Worm (Caenorhabditis elegans) whole organism, L4 larva: Measurements from ENCODE around the gene T28B11.1.

ENCODE experiments used
- F44E2.7 ChIP-seq: fragments of 200-800 bp; sonication (Bioruptor generic); IDR thresholded peaks from 2 replicates; pipeline ENCODE4 v2.1.2; 2022; ENCODE audit warnings: missing genetic modification characterization, missing compliant biosample characterization
- R02D3.7 ChIP-seq: fragments of 150-350 bp; sonication (generic microtip); optimal IDR thresholded peaks from 3 replicates; lab custom pipeline; 2014; ENCODE audit warnings: missing biosample characterization, missing genetic modification characterization
- Y105C5A.15 ChIP-seq: fragments of 200-800 bp; sonication (Bioruptor generic); IDR thresholded peaks from 2 replicates; pipeline ENCODE4 v1.3.6; 2022; ENCODE audit warnings: missing genetic modification characterization, missing compliant biosample characterization
- aha-1 ChIP-seq: fragments of 150-350 bp; peaks from one replicate; lab custom pipeline; 2014; ENCODE audit warnings: missing biosample characterization, missing genetic modification characterization
- arid-1 ChIP-seq: fragments of 200-800 bp; sonication (Bioruptor generic); conservative IDR thresholded peaks from 2 replicates; pipeline ENCODE4 v1.3.6; 2022; ENCODE audit warnings: missing genetic modification reagents, missing genetic modification characterization, missing compliant biosample characterization
- ceh-28 ChIP-seq: fragments of 150-350 bp; optimal IDR thresholded peaks from 2 replicates; lab custom pipeline; 2014; ENCODE audit warnings: missing biosample characterization, missing genetic modification reagents, missing genetic modification characterization
- ceh-44 ChIP-seq: fragments of 200-800 bp; sonication (Bioruptor generic); IDR thresholded peaks from 2 replicates; pipeline ENCODE4 v1.3.6; 2022; ENCODE audit warnings: missing genetic modification reagents, missing genetic modification characterization, missing compliant biosample characterization
- ceh-62 ChIP-seq: sonication (generic microtip); optimal IDR thresholded peaks from 2 replicates; lab custom pipeline; 2017; ENCODE audit warnings: missing biosample characterization, missing genetic modification characterization
- ces-1 ChIP-seq: fragments of 150-350 bp; sonication (generic microtip); optimal IDR thresholded peaks from 4 replicates; lab custom pipeline; 2014; ENCODE audit warnings: missing biosample characterization, missing genetic modification reagents, missing genetic modification characterization
- ctbp-1 ChIP-seq: fragments of 200-800 bp; sonication (Bioruptor generic); IDR thresholded peaks from 2 replicates; pipeline ENCODE4 v1.3.6; 2022; ENCODE audit warnings: missing genetic modification reagents, missing genetic modification characterization, missing compliant biosample characterization
- daf-16 ChIP-seq, 3 experiments: sonication (generic microtip); optimal IDR thresholded peaks; 2 replicates each; lab custom pipeline; 2016 to 2017; ENCODE audit warnings: missing genetic modification characterization in 3 of 3, missing genetic modification reagents in 3 of 3, mild to moderate bottlenecking in 2 of 3, missing compliant biosample characterization in 2 of 3, missing biosample characterization in 1 of 3, moderate library complexity in 1 of 3
- daf-19 ChIP-seq: fragments of 200-800 bp; sonication (Bioruptor generic); conservative IDR thresholded peaks from 2 replicates; pipeline ENCODE4 v1.3.6; 2022; ENCODE audit warnings: missing genetic modification characterization, missing compliant biosample characterization
- duxl-1 ChIP-seq: sonication (generic microtip); optimal IDR thresholded peaks from 2 replicates; lab custom pipeline; 2016; ENCODE audit warnings: mild to moderate bottlenecking, missing genetic modification characterization, moderate library complexity, missing compliant biosample characterization; ENCODE audit not compliant: poor library complexity
- egl-27 ChIP-seq: sonication (generic microtip); optimal IDR thresholded peaks from 3 replicates; lab custom pipeline; 2017; ENCODE audit warnings: missing biosample characterization, missing genetic modification reagents, missing genetic modification characterization
- fkh-10 ChIP-seq: fragments of 150-350 bp; optimal IDR thresholded peaks from 2 replicates; lab custom pipeline; 2014; ENCODE audit warnings: missing biosample characterization, missing genetic modification reagents, missing genetic modification characterization
- fos-1 ChIP-seq: fragments of 150-350 bp; optimal IDR thresholded peaks from 2 replicates; lab custom pipeline; 2014; ENCODE audit warnings: missing biosample characterization, missing genetic modification characterization
- gei-8 ChIP-seq: fragments of 200-800 bp; sonication (Bioruptor generic); optimal IDR thresholded peaks from 2 replicates; lab custom pipeline; 2018; ENCODE audit warnings: mild to moderate bottlenecking, missing genetic modification characterization, missing compliant biosample characterization
- hif-1 ChIP-seq, 2 experiments: sonication (generic microtip); optimal IDR thresholded peaks; 2 replicates each; lab custom pipeline; 2016 to 2017; ENCODE audit warnings: missing compliant biosample characterization in 2 of 2, missing genetic modification characterization in 2 of 2, missing genetic modification reagents in 2 of 2, missing genotype in 2 of 2, mild to moderate bottlenecking in 1 of 2
- hlh-11 ChIP-seq: fragments of 200-800 bp; sonication (Bioruptor generic); optimal IDR thresholded peaks from 2 replicates; lab custom pipeline; 2018; ENCODE audit warnings: mild to moderate bottlenecking, missing genetic modification characterization, missing compliant biosample characterization
- hmg-1.1 ChIP-seq: fragments of 200-800 bp; sonication (Bioruptor generic); IDR thresholded peaks from 2 replicates; pipeline ENCODE4 v1.3.6; 2022; ENCODE audit warnings: missing genetic modification reagents, missing genetic modification characterization, missing compliant biosample characterization
- lin-13 ChIP-seq: fragments of 150-350 bp; optimal IDR thresholded peaks from 2 replicates; lab custom pipeline; 2014; ENCODE audit warnings: missing biosample characterization, missing genetic modification reagents, missing genetic modification characterization
- lin-15B ChIP-seq: fragments of 150-350 bp; sonication (generic microtip); optimal IDR thresholded peaks from 3 replicates; lab custom pipeline; 2014; ENCODE audit warnings: missing biosample characterization, missing genetic modification characterization
- lin-29 ChIP-seq: fragments of 200-800 bp; sonication (Bioruptor generic); IDR thresholded peaks from 2 replicates; pipeline ENCODE4 v1.3.6; 2022; ENCODE audit warnings: missing genetic modification reagents, missing genetic modification characterization, missing compliant biosample characterization
- lin-39 ChIP-seq: fragments of 150-350 bp; optimal IDR thresholded peaks from 2 replicates; lab custom pipeline; 2014; ENCODE audit warnings: missing biosample characterization, missing genetic modification reagents, missing genetic modification characterization
- lir-3 ChIP-seq: sonication (generic microtip); optimal IDR thresholded peaks from 2 replicates; lab custom pipeline; 2016; ENCODE audit warnings: mild to moderate bottlenecking, missing genetic modification characterization, missing compliant biosample characterization
- lsy-2 ChIP-seq, 2 experiments: fragments of 150-350 bp in 1 of 2; sonication (generic microtip) in 1 of 2; optimal IDR thresholded peaks; 2 replicates each; lab custom pipeline; 2014 to 2017; ENCODE audit warnings: missing biosample characterization in 2 of 2, missing genetic modification characterization in 2 of 2
- madf-5 ChIP-seq, 2 experiments: fragments of 200-800 bp; sonication (Bioruptor generic); IDR thresholded peaks; 2 replicates each; pipeline ENCODE4 v1.3.6; 2022; ENCODE audit warnings: missing compliant biosample characterization in 2 of 2, missing genetic modification characterization in 2 of 2
- mdl-1 ChIP-seq, 2 experiments: fragments of 150-350 bp in 1 of 2; sonication (generic microtip) in 1 of 2; optimal IDR thresholded peaks; 2 replicates each; lab custom pipeline; 2014 to 2017; ENCODE audit warnings: missing biosample characterization in 2 of 2, missing genetic modification characterization in 2 of 2
- mdt-29 ChIP-seq: fragments of 200-800 bp; sonication (Bioruptor generic); IDR thresholded peaks from 2 replicates; pipeline ENCODE4 v1.3.6; 2022; ENCODE audit warnings: missing genetic modification reagents, missing genetic modification characterization, missing compliant biosample characterization
- nhr-102 ChIP-seq: sonication (generic microtip); optimal IDR thresholded peaks from 2 replicates; lab custom pipeline; 2016; ENCODE audit warnings: mild to moderate bottlenecking, missing genetic modification characterization, moderate library complexity, missing compliant biosample characterization
- nhr-11 ChIP-seq: fragments of 150-350 bp; optimal IDR thresholded peaks from 2 replicates; lab custom pipeline; 2014; ENCODE audit warnings: missing biosample characterization, missing genetic modification characterization
- nhr-237 ChIP-seq: sonication (generic microtip); optimal IDR thresholded peaks from 2 replicates; lab custom pipeline; 2017; ENCODE audit warnings: missing biosample characterization, missing genetic modification characterization
- nhr-25 ChIP-seq: sonication (generic microtip); optimal IDR thresholded peaks from 2 replicates; lab custom pipeline; 2017; ENCODE audit warnings: missing genetic modification characterization, mild to moderate bottlenecking, missing compliant biosample characterization, antibody characterized with exemption, moderate library complexity, borderline replicate concordance; ENCODE audit not compliant: insufficient read depth
- nhr-28 ChIP-seq: fragments of 150-350 bp; optimal IDR thresholded peaks from 2 replicates; lab custom pipeline; 2014; ENCODE audit warnings: missing biosample characterization, missing genetic modification characterization
- set-16 ChIP-seq: fragments of 200-800 bp; sonication (Bioruptor generic); IDR thresholded peaks from 2 replicates; pipeline ENCODE4 v1.3.6; 2022; ENCODE audit warnings: missing genetic modification reagents, missing genetic modification characterization, missing compliant biosample characterization
- skn-1 ChIP-seq: fragments of 150-350 bp; optimal IDR thresholded peaks from 2 replicates; lab custom pipeline; 2014; ENCODE audit warnings: missing biosample characterization, missing genetic modification characterization
- snpc-1.2 ChIP-seq: fragments of 200-800 bp; sonication (Bioruptor generic); IDR thresholded peaks from 2 replicates; pipeline ENCODE4 v1.3.6; 2022; ENCODE audit warnings: missing genetic modification reagents, missing genetic modification characterization, missing compliant biosample characterization
- spr-1 ChIP-seq: sonication (generic microtip); optimal IDR thresholded peaks from 2 replicates; lab custom pipeline; 2016; ENCODE audit warnings: mild to moderate bottlenecking, missing genetic modification characterization, missing compliant biosample characterization
- spr-3 ChIP-seq: fragments of 200-800 bp; sonication (Bioruptor generic); optimal IDR thresholded peaks from 2 replicates; lab custom pipeline; 2018; ENCODE audit warnings: mild to moderate bottlenecking, missing genetic modification characterization, missing compliant biosample characterization
- tra-1 ChIP-seq: fragments of 200-800 bp; sonication (Bioruptor generic); IDR thresholded peaks from 2 replicates; pipeline ENCODE4 v1.3.6; 2022; ENCODE audit warnings: missing genetic modification reagents, missing genetic modification characterization, missing compliant biosample characterization
- unc-39 ChIP-seq: sonication (generic microtip); optimal IDR thresholded peaks from 2 replicates; lab custom pipeline; 2017; ENCODE audit warnings: missing biosample characterization, missing genetic modification characterization
- unc-62 ChIP-seq, 3 experiments: fragments of 150-350 bp in 1 of 3; sonication (generic microtip); optimal IDR thresholded peaks in 2 of 3; peaks in 1 of 3; 1 replicate in 1 of 3; 2 replicates in 2 of 3; lab custom pipeline; 2014 to 2017; ENCODE audit warnings: missing biosample characterization in 3 of 3, missing genetic modification characterization in 3 of 3, missing genetic modification reagents in 3 of 3, missing genotype in 1 of 3
- zfp-3 ChIP-seq: fragments of 200-800 bp; sonication (Bioruptor generic); conservative IDR thresholded peaks from 2 replicates; pipeline ENCODE4 v1.3.6; 2022; ENCODE audit warnings: missing genetic modification reagents, missing genetic modification characterization, missing compliant biosample characterization
- zip-11 ChIP-seq: fragments of 200-800 bp; sonication (Bioruptor generic); IDR thresholded peaks from 2 replicates; pipeline ENCODE4 v1.3.6; 2022; ENCODE audit warnings: missing genetic modification characterization, missing compliant biosample characterization
- ztf-7 ChIP-seq: fragments of 150-350 bp; optimal IDR thresholded peaks from 2 replicates; lab custom pipeline; 2014; ENCODE audit warnings: missing biosample characterization, missing genetic modification characterization

Gene T28B11.1

DNA sequence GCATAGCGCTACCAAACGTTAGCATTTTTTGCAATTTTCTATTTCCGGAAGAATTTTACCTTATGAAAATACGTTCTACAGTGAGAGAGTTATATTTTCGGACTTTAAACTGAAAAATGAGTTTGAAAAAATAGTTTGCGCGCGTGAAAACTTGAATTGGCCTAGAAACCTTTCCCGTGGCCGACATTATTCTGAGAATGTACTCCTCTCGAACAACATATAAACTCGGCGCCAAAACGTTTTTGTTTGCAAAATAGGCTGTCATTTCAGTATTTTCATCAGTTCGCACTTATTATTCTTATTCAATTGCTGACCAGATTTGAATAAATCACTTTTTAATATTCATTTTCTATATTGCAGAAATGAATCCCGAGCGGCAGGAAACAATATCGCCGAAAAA is 4.5 kb upstream of the T28B11.1 start, which contains the start of the genes mre-11 and wdr-5.3 (continued):
- TF ChIP-seq F44E2.7 (no peak), fos-1 (no peak), duxl-1 (tag; lab: Kevin White, UChicago) (peak; percentile 18), nhr-28 (tag; lab: Kevin White, UChicago) (peak; percentile 18), mdl-1 (tag; optimal IDR thresholded peaks at IDR 0.05; lab: Kevin White, UChicago) (peak in 1 of 2 experiments; percentile 6), ceh-44 (GFP tag; lab: Robert Waterston, UW) (no peak), ces-1 (GFP tag; lab: Kevin White, UChicago) (no peak), fkh-10 (GFP tag; lab: Kevin White, UChicago) (no peak), R02D3.7 (tag; lab: Kevin White, UChicago) (no peak), gei-8 (GFP tag; lab: Kevin White, UChicago) (no peak), nhr-25 (tag; lab: Kevin White, UChicago) (no peak), lin-29 (GFP tag; lab: Robert Waterston, UW) (no peak)
- TF ChIP-seq, all 104 proteins: peak for 14

DNA sequence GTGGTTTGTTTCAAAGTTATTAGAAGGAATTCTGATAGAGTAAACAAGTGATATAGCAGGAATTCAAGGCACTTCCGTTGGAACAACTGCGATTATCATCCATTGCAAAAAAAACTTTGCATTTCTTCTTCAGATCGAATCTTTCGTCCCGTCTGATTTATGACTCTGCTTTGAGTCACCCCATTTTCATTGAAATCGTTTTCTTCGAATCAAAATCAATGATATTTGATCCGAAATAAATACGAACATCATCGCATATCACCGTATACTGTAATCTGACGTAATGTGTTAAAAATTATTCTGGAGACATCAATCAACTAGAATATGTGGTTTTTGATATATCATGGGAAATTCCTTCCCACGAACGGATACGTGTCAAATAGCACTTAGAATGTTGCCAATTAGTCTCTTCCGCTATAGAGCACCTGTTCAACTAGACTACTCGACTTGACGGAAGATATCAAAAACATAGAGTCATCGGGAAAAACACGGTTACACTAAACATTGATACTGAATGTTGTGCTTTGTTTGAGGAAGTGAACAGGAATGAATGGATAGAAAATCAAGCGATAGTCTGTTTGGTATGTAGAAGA is 1.3 kb downstream of the T28B11.1 start:
- TF ChIP-seq lsy-2 (tag; optimal IDR thresholded peaks at IDR 0.05; lab: Kevin White, UChicago), result peak in 1 of 2 experiments; percentile 1
- TF ChIP-seq daf-19 (GFP tag; lab: Robert Waterston, UW), result no peak
- no peak for TF ChIP-seq mdt-29 (GFP tag; lab: Robert Waterston, UW)
- TF ChIP-seq egl-27 (tag; lab: Kevin White, UChicago), result no peak
- no peak for TF ChIP-seq unc-39 (tag; lab: Kevin White, UChicago)
- no peak for TF ChIP-seq spr-3 (GFP tag; lab: Kevin White, UChicago)
- peak; percentile 5 for TF ChIP-seq hlh-11 (tag; lab: Kevin White, UChicago)
- peak; percentile 89 for TF ChIP-seq nhr-11 (tag; lab: Kevin White, UChicago)
- TF ChIP-seq ceh-62 (tag; lab: Kevin White, UChicago), result no peak
- TF ChIP-seq R02D3.7 (tag; lab: Kevin White, UChicago), result no peak
- peak in 1 of 2 experiments; percentile 1 for TF ChIP-seq mdl-1 (tag; optimal IDR thresholded peaks at IDR 0.05; lab: Kevin White, UChicago)
- TF ChIP-seq arid-1 (GFP tag; lab: Robert Waterston, UW), result no peak
- TF ChIP-seq unc-62 (GFP tag; optimal IDR thresholded peaks at IDR 0.05 in 1 of 2; lab: Kevin White, UChicago), result peak in 1 of 2 experiments; percentile 88
- TF ChIP-seq unc-62 (tag; optimal IDR thresholded peaks at IDR 0.05; lab: Kevin White, UChicago), result no peak
- no peak for TF ChIP-seq ztf-7 (tag; lab: Kevin White, UChicago)
- peak in 1 of 2 experiments; percentile 56 for TF ChIP-seq hif-1 (tag; optimal IDR thresholded peaks at IDR 0.05; lab: Kevin White, UChicago)
- TF ChIP-seq aha-1 (tag; lab: Kevin White, UChicago), result peak; percentile 59
- no peak for TF ChIP-seq zfp-3 (GFP tag; lab: Robert Waterston, UW)
- TF ChIP-seq lir-3 (tag; lab: Kevin White, UChicago), result no peak
- TF ChIP-seq lin-13 (GFP tag; lab: Kevin White, UChicago), result no peak
- no peak for TF ChIP-seq nhr-237
- no peak for TF ChIP-seq fkh-10 (GFP tag; lab: Kevin White, UChicago)
- TF ChIP-seq fos-1, result no peak
- TF ChIP-seq daf-16 (GFP tag; optimal IDR thresholded peaks at IDR 0.05; lab: Kevin White, UChicago), result peak in 1 of 2 experiments; percentile 45
- no peak for TF ChIP-seq daf-16 (tag; optimal IDR thresholded peaks at IDR 0.05; lab: Kevin White, UChicago)
- TF ChIP-seq lin-15B (tag; lab: Kevin White, UChicago), result no peak
- TF ChIP-seq spr-1 (tag; lab: Kevin White, UChicago), result no peak
- TF ChIP-seq lin-39, result no peak
- TF ChIP-seq nhr-28 (tag; lab: Kevin White, UChicago), result peak; percentile 87
- TF ChIP-seq, all 104 proteins: peak for 9

ce11 chrV:10729456-10729904 is 2.7 kb downstream of the T28B11.1 start:
- peak; percentile 23 for TF ChIP-seq gei-8 (GFP tag; lab: Kevin White, UChicago)
- no peak for TF ChIP-seq ctbp-1 (GFP tag; lab: Robert Waterston, UW)
- no peak for TF ChIP-seq zip-11 (GFP tag; lab: Robert Waterston, UW)
- TF ChIP-seq set-16 (GFP tag; lab: Robert Waterston, UW), result no peak
- TF ChIP-seq Y105C5A.15, result no peak
- peak; percentile 39 for TF ChIP-seq nhr-102
- no peak for TF ChIP-seq snpc-1.2 (GFP tag; lab: Robert Waterston, UW)
- no peak for TF ChIP-seq ceh-28 (tag; lab: Kevin White, UChicago)
- TF ChIP-seq arid-1 (GFP tag; lab: Robert Waterston, UW), result no peak
- no peak for TF ChIP-seq skn-1 (tag; lab: Kevin White, UChicago)
- TF ChIP-seq tra-1, result no peak
- TF ChIP-seq egl-27 (tag; lab: Kevin White, UChicago), result no peak
- no peak for TF ChIP-seq fkh-10 (GFP tag; lab: Kevin White, UChicago)
- 0 out of 2 replicates have a peak, but pooled peaks have one; percentile 21 for TF ChIP-seq hmg-1.1 (GFP tag; lab: Robert Waterston, UW)
- peak in 1 of 2 experiments; percentile 47 for TF ChIP-seq lsy-2 (tag; optimal IDR thresholded peaks at IDR 0.05; lab: Kevin White, UChicago)
- no peak for TF ChIP-seq madf-5 (GFP tag; IDR thresholded peaks at IDR 0.05; lab: Robert Waterston, UW)
